Worm (Caenorhabditis elegans) whole organism, young adult: ENCODE measurements around the gene Y57A10A.24.

Source experiments
- F37B4.10 ChIP-seq: fragments of 200-800 bp; sonication (Bioruptor generic); IDR thresholded peaks from 2 replicates; pipeline ENCODE4 v1.3.6; 2022; ENCODE audit warnings: missing genetic modification characterization, missing compliant biosample characterization
- F39B2.1 ChIP-seq: fragments of 200-800 bp; sonication (Bioruptor generic); IDR thresholded peaks from 2 replicates; pipeline ENCODE4 v1.3.6; 2022; ENCODE audit warnings: missing genetic modification reagents, missing genetic modification characterization, missing compliant biosample characterization
- F49E8.2 ChIP-seq: sonication (generic microtip); optimal IDR thresholded peaks from 3 replicates; lab custom pipeline; 2017; ENCODE audit warnings: missing genetic modification characterization, mild to moderate bottlenecking, missing compliant biosample characterization, antibody characterized with exemption, moderate library complexity; ENCODE audit not compliant: insufficient read depth
- T07F8.4 ChIP-seq: sonication (generic microtip); optimal IDR thresholded peaks from 2 replicates; lab custom pipeline; 2016; ENCODE audit warnings: mild to moderate bottlenecking, missing genetic modification characterization, moderate library complexity, missing compliant biosample characterization
- Y53G8AR.9 ChIP-seq: fragments of 200-800 bp; sonication (Bioruptor generic); conservative IDR thresholded peaks from 2 replicates; pipeline ENCODE4 v1.3.6; 2022; ENCODE audit warnings: missing genetic modification reagents, missing genetic modification characterization, missing compliant biosample characterization
- aptf-2 ChIP-seq: fragments of 200-800 bp; sonication (Bioruptor generic); conservative IDR thresholded peaks from 2 replicates; pipeline ENCODE4 v1.3.6; 2022; ENCODE audit warnings: missing genetic modification reagents, missing genetic modification characterization, missing compliant biosample characterization
- athp-1 ChIP-seq: sonication (generic microtip); optimal IDR thresholded peaks from 2 replicates; lab custom pipeline; 2017; ENCODE audit warnings: mild to moderate bottlenecking, missing genetic modification characterization, missing compliant biosample characterization
- attf-3 ChIP-seq: fragments of 200-800 bp; sonication (Bioruptor generic); conservative IDR thresholded peaks from 2 replicates; pipeline ENCODE4 v1.3.6; 2022; ENCODE audit warnings: missing genetic modification reagents, missing genetic modification characterization, missing compliant biosample characterization
- attf-5 ChIP-seq: fragments of 200-800 bp; sonication (Bioruptor generic); optimal IDR thresholded peaks from 2 replicates; lab custom pipeline; 2018; ENCODE audit warnings: mild to moderate bottlenecking, missing genetic modification characterization, missing compliant biosample characterization
- bed-1 ChIP-seq: fragments of 200-800 bp; sonication (Bioruptor generic); IDR thresholded peaks from 2 replicates; pipeline ENCODE4 v1.3.6; 2022; ENCODE audit warnings: missing genetic modification reagents, missing genetic modification characterization, missing compliant biosample characterization
- bed-2 ChIP-seq: fragments of 200-800 bp; sonication (Bioruptor generic); IDR thresholded peaks from 2 replicates; pipeline ENCODE4 v1.3.6; 2022; ENCODE audit warnings: missing genetic modification reagents, missing genetic modification characterization, missing compliant biosample characterization
- ceh-100 ChIP-seq: fragments of 200-800 bp; sonication (Bioruptor generic); IDR thresholded peaks from 2 replicates; pipeline ENCODE4 v1.3.6; 2022; ENCODE audit warnings: missing genetic modification reagents, missing genetic modification characterization, missing compliant biosample characterization
- chd-7 ChIP-seq: sonication (generic microtip); optimal IDR thresholded peaks from 2 replicates; lab custom pipeline; 2016; ENCODE audit warnings: mild to moderate bottlenecking, missing genetic modification characterization, moderate library complexity, missing compliant biosample characterization
- dox-1 ChIP-seq: fragments of 200-800 bp; sonication (Bioruptor generic); IDR thresholded peaks from 2 replicates; pipeline ENCODE4 v1.3.6; 2022; ENCODE audit warnings: missing genetic modification reagents, missing genetic modification characterization, missing compliant biosample characterization
- dpff-1 ChIP-seq: sonication (generic microtip); optimal IDR thresholded peaks from 2 replicates; lab custom pipeline; 2017; ENCODE audit warnings: mild to moderate bottlenecking, missing genetic modification characterization, missing compliant biosample characterization
- egl-18 ChIP-seq: fragments of 200-800 bp; sonication (Bioruptor generic); IDR thresholded peaks from 2 replicates; pipeline ENCODE4 v1.3.6; 2022; ENCODE audit warnings: missing genetic modification reagents, missing genetic modification characterization, missing compliant biosample characterization
- egrh-3 ChIP-seq: fragments of 200-800 bp; sonication (Bioruptor generic); IDR thresholded peaks from 2 replicates; pipeline ENCODE4 v1.3.6; 2022; ENCODE audit warnings: missing genetic modification reagents, missing genetic modification characterization, missing compliant biosample characterization
- ekl-4 ChIP-seq: fragments of 200-800 bp; sonication (Bioruptor generic); IDR thresholded peaks from 2 replicates; pipeline ENCODE4 v1.3.6; 2022; ENCODE audit warnings: missing genetic modification reagents, missing genetic modification characterization, missing compliant biosample characterization
- him-1 ChIP-seq: sonication (generic microtip); optimal IDR thresholded peaks from 2 replicates; lab custom pipeline; 2016; ENCODE audit warnings: missing genotype, missing genetic modification reagents, missing genetic modification characterization, missing compliant biosample characterization
- hmg-20 ChIP-seq: fragments of 200-800 bp; sonication (Bioruptor generic); IDR thresholded peaks from 2 replicates; pipeline ENCODE4 v1.3.6; 2022; ENCODE audit warnings: missing genetic modification reagents, missing genetic modification characterization, missing compliant biosample characterization
- let-526 ChIP-seq: fragments of 200-800 bp; sonication (Bioruptor generic); IDR thresholded peaks from 2 replicates; pipeline ENCODE4 v1.3.6; 2022; ENCODE audit warnings: missing genetic modification reagents, missing genetic modification characterization, missing compliant biosample characterization
- let-607 ChIP-seq, 2 experiments: fragments of 200-800 bp in 1 of 2; sonication (Bioruptor generic) in 1 of 2; sonication (generic microtip) in 1 of 2; optimal IDR thresholded peaks; 2 replicates each; lab custom pipeline; 2016 to 2018; ENCODE audit warnings: mild to moderate bottlenecking in 2 of 2, missing compliant biosample characterization in 2 of 2, missing genetic modification characterization in 2 of 2, moderate library complexity in 2 of 2, missing genotype in 1 of 2
- madf-3 ChIP-seq: fragments of 200-800 bp; sonication (Bioruptor generic); IDR thresholded peaks from 2 replicates; pipeline ENCODE4 v1.3.6; 2022; ENCODE audit warnings: missing genetic modification reagents, missing genetic modification characterization, missing compliant biosample characterization
- madf-8 ChIP-seq: fragments of 200-800 bp; sonication (Bioruptor generic); conservative IDR thresholded peaks from 2 replicates; pipeline ENCODE4 v1.3.6; 2022; ENCODE audit warnings: missing genetic modification reagents, missing genetic modification characterization, missing compliant biosample characterization
- mes-4 ChIP-seq: sonication (generic microtip); optimal IDR thresholded peaks from 2 replicates; lab custom pipeline; 2016; ENCODE audit warnings: missing genotype, missing genetic modification characterization, missing compliant biosample characterization
- nfya-2 ChIP-seq: fragments of 200-800 bp; sonication (Bioruptor generic); IDR thresholded peaks from 2 replicates; pipeline ENCODE4 v1.3.6; 2022; ENCODE audit warnings: missing genetic modification reagents, missing genetic modification characterization, missing compliant biosample characterization
- nfyb-1 ChIP-seq: fragments of 200-800 bp; sonication (Bioruptor generic); IDR thresholded peaks from 2 replicates; pipeline ENCODE4 v1.3.6; 2022; ENCODE audit warnings: missing genetic modification reagents, missing genetic modification characterization, missing compliant biosample characterization
- nhr-120 ChIP-seq: fragments of 200-800 bp; sonication (Bioruptor generic); IDR thresholded peaks from 2 replicates; pipeline ENCODE4 v1.3.6; 2022; ENCODE audit warnings: missing genetic modification characterization, missing compliant biosample characterization
- nhr-80 ChIP-seq: sonication (generic microtip); optimal IDR thresholded peaks from 2 replicates; lab custom pipeline; 2016; ENCODE audit warnings: missing genetic modification characterization, missing compliant biosample characterization
- nhr-90 ChIP-seq: sonication (generic microtip); optimal IDR thresholded peaks from 2 replicates; lab custom pipeline; 2016; ENCODE audit warnings: missing genotype, mild to moderate bottlenecking, missing genetic modification characterization, missing compliant biosample characterization
- pha-4 ChIP-seq: fragments of 150-350 bp; sonication (generic microtip); optimal IDR thresholded peaks from 2 replicates; lab custom pipeline; 2014; ENCODE audit warnings: missing biosample characterization, missing genetic modification reagents, missing genetic modification characterization
- rec-8 ChIP-seq, 2 experiments: sonication (generic microtip); optimal IDR thresholded peaks; 2 replicates each; lab custom pipeline; 2016; ENCODE audit warnings: mild to moderate bottlenecking in 2 of 2, missing genetic modification characterization in 2 of 2, missing genetic modification reagents in 2 of 2, missing genotype in 2 of 2, missing biosample characterization in 1 of 2, missing compliant biosample characterization in 1 of 2, moderate library complexity in 1 of 2
- rpc-1 ChIP-seq, 2 experiments: fragments of 150-350 bp in 1 of 2; sonication (generic microtip) in 1 of 2; optimal IDR thresholded peaks; 2 replicates each; lab custom pipeline; 2014 to 2018; ENCODE audit warnings: missing biosample characterization in 1 of 2, missing genetic modification characterization in 1 of 2, missing genetic modification reagents in 1 of 2, missing genotype in 1 of 2
- snpc-1.1 ChIP-seq: sonication (generic microtip); optimal IDR thresholded peaks from 2 replicates; lab custom pipeline; 2017; ENCODE audit warnings: missing genetic modification characterization, mild to moderate bottlenecking, missing compliant biosample characterization, antibody characterized with exemption, moderate library complexity, missing genotype, missing genetic modification reagents; ENCODE audit not compliant: insufficient read depth
- tlf-1 ChIP-seq: fragments of 200-800 bp; sonication (Bioruptor generic); optimal IDR thresholded peaks from 2 replicates; lab custom pipeline; 2018; ENCODE audit warnings: mild to moderate bottlenecking, missing genetic modification characterization, missing compliant biosample characterization
- xnd-1 ChIP-seq: sonication (generic microtip); optimal IDR thresholded peaks from 2 replicates; lab custom pipeline; 2016; ENCODE audit warnings: missing genotype, missing genetic modification reagents, missing genetic modification characterization, missing compliant biosample characterization
- zfh-2 ChIP-seq: fragments of 200-800 bp; sonication (Bioruptor generic); conservative IDR thresholded peaks from 2 replicates; pipeline ENCODE4 v1.3.6; 2022; ENCODE audit warnings: missing genetic modification reagents, missing genetic modification characterization, missing compliant biosample characterization
- ztf-25 ChIP-seq: fragments of 200-800 bp; sonication (Bioruptor generic); IDR thresholded peaks from 2 replicates; pipeline ENCODE4 v1.3.6; 2022; ENCODE audit warnings: missing genetic modification reagents, missing genetic modification characterization, missing compliant biosample characterization
- ztf-6 ChIP-seq: fragments of 200-800 bp; sonication (Bioruptor generic); IDR thresholded peaks from 2 replicates; pipeline ENCODE4 v1.3.6; 2022; ENCODE audit warnings: missing genetic modification reagents, missing genetic modification characterization, missing compliant biosample characterization

The Y57A10A.24 gene

DNA sequence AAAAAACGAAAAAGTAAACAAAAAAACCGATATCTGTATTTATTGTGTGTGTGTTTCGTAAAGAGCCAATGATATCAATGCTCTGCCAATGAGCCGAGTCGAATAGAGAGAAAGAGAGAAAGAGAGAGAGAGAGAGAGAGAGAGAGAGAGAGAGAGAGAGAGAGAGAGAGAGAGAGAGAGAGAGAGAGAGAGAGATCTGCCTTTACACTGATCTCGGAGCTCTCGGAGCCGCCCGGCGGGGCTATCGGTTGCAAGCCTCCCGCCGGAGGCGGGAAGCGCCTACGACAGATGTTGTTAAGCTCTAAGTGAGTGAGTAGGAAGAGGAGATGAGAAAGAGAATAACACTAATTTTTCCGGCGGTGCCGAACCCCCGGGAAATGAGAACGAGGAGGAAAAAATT lies 26.1 kb downstream of the Y57A10A.24 start:
- TF ChIP-seq egrh-3 (peak; percentile 86; the same call in 1 of the 2 replicates), aptf-2 (GFP tag; lab: Robert Waterston, UW) (no peak)

- TF ChIP-seq nhr-90 (tag; lab: Kevin White, UChicago) (no peak), pha-4 (tag; lab: Kevin White, UChicago) (no peak), let-526 (GFP tag; lab: Robert Waterston, UW) (no peak), dox-1 (GFP tag; lab: Robert Waterston, UW) (no peak), athp-1 (tag; lab: Kevin White, UChicago) (no peak), bed-2 (no peak), dpff-1 (tag; lab: Kevin White, UChicago) (no peak), chd-7 (tag; lab: Kevin White, UChicago) (no peak), Y53G8AR.9 (no peak), rec-8 (tag; optimal IDR thresholded peaks at IDR 0.05; lab: Kevin White, UChicago) (no peak), madf-8 (GFP tag; lab: Robert Waterston, UW) (no peak), nhr-80 (tag; lab: Kevin White, UChicago) (no peak), attf-5 (GFP tag; lab: Kevin White, UChicago) (no peak)
Observed at ce11 chrII:12274944-12275343, 32.2 kb downstream of the Y57A10A.24 start, which contains the start of gene Y57A10A.27. Gene Y57A10A.27, minus strand, starts transcription at chrII:12275044.

DNA sequence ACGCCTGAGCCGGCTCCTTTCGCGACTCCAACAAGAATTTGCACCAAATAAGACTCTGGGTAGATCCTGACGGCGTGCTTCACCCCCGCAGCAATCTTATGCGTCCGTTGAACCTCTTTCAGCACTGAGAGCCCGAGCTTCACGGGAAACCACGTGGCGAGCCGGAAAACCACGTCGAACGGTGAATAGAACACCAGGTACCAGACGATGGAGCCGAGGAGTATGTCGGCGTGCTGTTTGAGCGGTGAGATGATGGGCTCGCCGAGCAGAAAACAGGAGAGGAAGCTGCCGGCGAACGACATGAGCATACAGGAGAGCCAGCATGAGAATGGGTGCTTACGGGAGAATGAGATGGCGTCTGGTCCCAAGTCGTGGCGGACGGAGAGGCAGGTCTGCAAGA lies 35.9 kb downstream of the Y57A10A.24 start:
- TF ChIP-seq zfh-2 (GFP tag; lab: Robert Waterston, UW) (peak; percentile 74), F49E8.2 (tag; lab: Kevin White, UChicago) (no peak), snpc-1.1 (tag; lab: Kevin White, UChicago) (no peak), xnd-1 (tag; lab: Kevin White, UChicago) (no peak)

DNA sequence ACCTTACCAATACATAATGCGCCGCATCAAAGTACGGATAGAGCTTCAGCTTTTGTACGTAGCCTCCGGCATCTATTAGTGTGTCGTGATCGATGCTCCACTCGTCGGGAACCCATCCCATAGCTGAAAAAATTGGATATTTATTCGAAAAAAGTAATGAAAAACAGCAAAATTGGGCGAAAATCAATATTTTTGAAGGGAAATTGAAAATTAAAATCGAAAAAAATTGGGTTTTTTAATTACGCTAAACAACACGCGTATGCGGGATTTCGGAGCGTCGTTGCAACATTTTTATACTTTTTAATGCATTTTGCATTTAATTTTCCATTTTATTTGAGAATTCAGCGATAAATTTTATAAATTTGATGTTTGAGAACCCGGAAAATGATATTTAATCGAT lies 36.5 kb downstream of the Y57A10A.24 start, which contains the start of the genes tric-1B.2 and Y57A10A.29:
Gene tric-1B.2 (minus strand): TSS at position 129 of the 400 bp plus-strand sequence.
Gene Y57A10A.29 (plus strand): TSS at position 303 of the 400 bp plus-strand sequence.
- TF ChIP-seq attf-3 (peak; percentile 90), nfyb-1 (GFP tag; lab: Robert Waterston, UW) (no peak), mes-4 (tag; lab: Kevin White, UChicago) (no peak), F39B2.1 (GFP tag; lab: Robert Waterston, UW) (no peak)

- TF ChIP-seq attf-3 (0 out of 2 replicates have a peak, but pooled peaks have one; percentile 17), ztf-25 (GFP tag; lab: Robert Waterston, UW) (no peak), hmg-20 (no peak)
- TF ChIP-seq, all 124 proteins: peak for 1
Observed at ce11 chrII:12280360-12280759, 37.6 kb downstream of the Y57A10A.24 start, which contains the start of gene ife-5. Gene ife-5, plus strand, starts transcription at chrII:12280660.

DNA sequence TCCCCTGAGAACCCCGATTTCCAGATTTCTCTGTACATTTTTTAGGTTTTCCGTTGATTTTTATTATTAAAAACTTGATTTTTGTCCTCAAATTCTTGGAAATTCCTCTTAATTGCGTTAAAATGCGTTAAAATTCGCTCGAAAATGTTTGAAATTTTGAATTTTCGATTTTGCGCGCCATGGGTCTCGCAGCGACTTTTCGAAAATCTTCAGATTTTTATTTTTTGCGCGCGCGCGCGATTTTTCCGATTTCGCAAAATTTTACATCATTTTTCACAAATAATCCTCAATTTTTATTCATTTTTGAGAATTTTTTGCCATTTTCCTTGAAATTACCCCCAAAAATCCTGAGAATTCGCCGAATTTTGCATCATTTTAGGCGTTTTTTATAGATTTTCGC lies 41.3 kb downstream of the Y57A10A.24 start:
- no peak for TF ChIP-seq egl-18
- no peak for TF ChIP-seq nfya-2 (GFP tag; lab: Robert Waterston, UW)
- TF ChIP-seq ceh-100 (GFP tag; lab: Robert Waterston, UW) = 0 out of 2 replicates have a peak, but pooled peaks have one; percentile 24
- TF ChIP-seq rpc-1 (optimal IDR thresholded peaks at IDR 0.05; lab: Kevin White, UChicago) = no peak
- no peak for TF ChIP-seq rpc-1 (tag; optimal IDR thresholded peaks at IDR 0.05; lab: Kevin White, UChicago)
- TF ChIP-seq attf-5 (GFP tag; lab: Kevin White, UChicago) = no peak
- no peak for TF ChIP-seq him-1 (tag; lab: Kevin White, UChicago)
- TF ChIP-seq ekl-4 = 0 out of 2 replicates have a peak, but pooled peaks have one; percentile 29
- no peak for TF ChIP-seq chd-7 (tag; lab: Kevin White, UChicago)
- TF ChIP-seq nhr-120 = no peak
- TF ChIP-seq bed-1 (GFP tag; lab: Robert Waterston, UW) = no peak
- TF ChIP-seq ztf-6 (GFP tag; lab: Robert Waterston, UW) = no peak
- no peak for TF ChIP-seq let-607 (tag; optimal IDR thresholded peaks at IDR 0.05; lab: Kevin White, UChicago)
- peak; percentile 66 for TF ChIP-seq tlf-1 (GFP tag; lab: Kevin White, UChicago)
- TF ChIP-seq F37B4.10 (GFP tag; lab: Robert Waterston, UW) = no peak
- no peak; the same call in 1 of the 2 replicates for TF ChIP-seq madf-3
- TF ChIP-seq T07F8.4 = no peak
